Worm (Caenorhabditis elegans) whole organism, L3 larva: Measurements from ENCODE around the gene spat-3.

Experiments
- R02D3.7 ChIP-seq: fragments of 150-350 bp; optimal IDR thresholded peaks from 2 replicates; lab custom pipeline; 2014; ENCODE audit warnings: missing biosample characterization, missing genetic modification characterization
- ZK546.5 ChIP-seq: sonication (generic microtip); optimal IDR thresholded peaks from 2 replicates; lab custom pipeline; 2017; ENCODE audit warnings: missing biosample characterization, missing genetic modification characterization
- aly-2 ChIP-seq: fragments of 150-350 bp; optimal IDR thresholded peaks from 2 replicates; lab custom pipeline; 2014; ENCODE audit warnings: missing biosample characterization, missing genetic modification characterization
- ceh-16 ChIP-seq: sonication (generic microtip); optimal IDR thresholded peaks from 2 replicates; lab custom pipeline; 2017; ENCODE audit warnings: missing biosample characterization, missing genetic modification characterization
- ceh-28 ChIP-seq: fragments of 150-350 bp; optimal IDR thresholded peaks from 2 replicates; lab custom pipeline; 2014; ENCODE audit warnings: missing biosample characterization, missing genetic modification reagents, missing genetic modification characterization
- ceh-9 ChIP-seq: sonication (generic microtip); optimal IDR thresholded peaks from 2 replicates; lab custom pipeline; 2018; ENCODE audit warnings: missing biosample characterization, missing genetic modification characterization
- egl-27 ChIP-seq: sonication (generic microtip); optimal IDR thresholded peaks from 4 replicates; lab custom pipeline; 2017; ENCODE audit warnings: missing biosample characterization, missing genetic modification reagents, missing genetic modification characterization
- egl-5 ChIP-seq: fragments of 150-350 bp; optimal IDR thresholded peaks from 2 replicates; lab custom pipeline; 2017; ENCODE audit warnings: missing biosample characterization, missing genetic modification reagents, missing genetic modification characterization, inconsistent platforms
- elt-2 ChIP-seq: sonication (generic microtip); optimal IDR thresholded peaks from 2 replicates; lab custom pipeline; 2016; ENCODE audit warnings: missing genetic modification reagents, mild to moderate bottlenecking, missing genetic modification characterization, missing compliant biosample characterization
- elt-3 ChIP-seq, 3 experiments: fragments of 150-350 bp in 1 of 3; sonication (generic microtip) in 2 of 3; optimal IDR thresholded peaks; 2 replicates in 2 of 3; 4 replicates in 1 of 3; lab custom pipeline; 2014 to 2017; ENCODE audit warnings: missing biosample characterization in 3 of 3, missing genetic modification characterization in 3 of 3
- eor-1 ChIP-seq, 2 experiments: fragments of 150-350 bp; optimal IDR thresholded peaks; 2 replicates each; lab custom pipeline; 2014 to 2018; ENCODE audit warnings: missing biosample characterization in 2 of 2, missing genetic modification characterization in 2 of 2
- fkh-10 ChIP-seq: sonication (generic microtip); optimal IDR thresholded peaks from 2 replicates; lab custom pipeline; 2017; ENCODE audit warnings: missing biosample characterization, missing genetic modification reagents, missing genetic modification characterization
- fos-1 ChIP-seq: fragments of 150-350 bp; optimal IDR thresholded peaks from 2 replicates; lab custom pipeline; 2014; ENCODE audit warnings: missing biosample characterization, missing genetic modification characterization
- hmg-11 ChIP-seq: sonication (generic microtip); optimal IDR thresholded peaks from 2 replicates; lab custom pipeline; 2016; ENCODE audit warnings: missing genetic modification characterization, missing compliant biosample characterization
- lin-15B ChIP-seq: fragments of 150-350 bp; optimal IDR thresholded peaks from 2 replicates; lab custom pipeline; 2014; ENCODE audit warnings: missing biosample characterization, missing genetic modification characterization
- mdl-1 ChIP-seq: fragments of 150-350 bp; optimal IDR thresholded peaks from 2 replicates; lab custom pipeline; 2014; ENCODE audit warnings: missing biosample characterization, missing genetic modification characterization
- mml-1 ChIP-seq: fragments of 150-350 bp; sonication (generic microtip); optimal IDR thresholded peaks from 3 replicates; lab custom pipeline; 2014; ENCODE audit warnings: missing biosample characterization, missing genetic modification characterization
- nhr-12 ChIP-seq: fragments of 150-350 bp; optimal IDR thresholded peaks from 2 replicates; lab custom pipeline; 2014; ENCODE audit warnings: missing biosample characterization, missing genetic modification characterization
- nhr-23 ChIP-seq: fragments of 150-350 bp; optimal IDR thresholded peaks from 2 replicates; lab custom pipeline; 2014; ENCODE audit warnings: missing biosample characterization, missing genetic modification reagents, missing genetic modification characterization
- nhr-237 ChIP-seq: fragments of 150-350 bp; optimal IDR thresholded peaks from 2 replicates; lab custom pipeline; 2014; ENCODE audit warnings: missing biosample characterization, missing genetic modification characterization
- nhr-25 ChIP-seq: sonication (generic microtip); optimal IDR thresholded peaks from 2 replicates; lab custom pipeline; 2017; ENCODE audit warnings: missing biosample characterization, missing genetic modification characterization
- nhr-67 ChIP-seq: fragments of 150-350 bp; optimal IDR thresholded peaks from 2 replicates; lab custom pipeline; 2014; ENCODE audit warnings: missing biosample characterization, missing genetic modification characterization
- nhr-76 ChIP-seq: fragments of 150-350 bp; sonication (generic microtip); optimal IDR thresholded peaks from 5 replicates; lab custom pipeline; 2014; ENCODE audit warnings: missing biosample characterization, missing genetic modification characterization
- nhr-77 ChIP-seq: fragments of 150-350 bp; optimal IDR thresholded peaks from 2 replicates; lab custom pipeline; 2014; ENCODE audit warnings: missing biosample characterization, missing genetic modification characterization
- pha-4 ChIP-seq: fragments of 150-350 bp; optimal IDR thresholded peaks from 2 replicates; lab custom pipeline; 2014; ENCODE audit warnings: missing biosample characterization, missing genetic modification reagents, missing genetic modification characterization
- sea-2 ChIP-seq: fragments of 150-350 bp; sonication (generic microtip); optimal IDR thresholded peaks from 4 replicates; lab custom pipeline; 2014; ENCODE audit warnings: missing biosample characterization, missing genetic modification reagents, missing genetic modification characterization
- skn-1 ChIP-seq: fragments of 150-350 bp; optimal IDR thresholded peaks from 2 replicates; lab custom pipeline; 2014; ENCODE audit warnings: missing biosample characterization, missing genetic modification characterization
- snpc-4 ChIP-seq: fragments of 150-350 bp; optimal IDR thresholded peaks from 2 replicates; lab custom pipeline; 2014; ENCODE audit warnings: missing biosample characterization, missing genetic modification characterization
- zag-1 ChIP-seq: fragments of 150-350 bp; optimal IDR thresholded peaks from 2 replicates; lab custom pipeline; 2014; ENCODE audit warnings: missing biosample characterization, missing genetic modification characterization
- ztf-4 ChIP-seq: fragments of 150-350 bp; optimal IDR thresholded peaks from 2 replicates; lab custom pipeline; 2014; ENCODE audit warnings: missing biosample characterization, missing genetic modification characterization

The spat-3 gene

DNA sequence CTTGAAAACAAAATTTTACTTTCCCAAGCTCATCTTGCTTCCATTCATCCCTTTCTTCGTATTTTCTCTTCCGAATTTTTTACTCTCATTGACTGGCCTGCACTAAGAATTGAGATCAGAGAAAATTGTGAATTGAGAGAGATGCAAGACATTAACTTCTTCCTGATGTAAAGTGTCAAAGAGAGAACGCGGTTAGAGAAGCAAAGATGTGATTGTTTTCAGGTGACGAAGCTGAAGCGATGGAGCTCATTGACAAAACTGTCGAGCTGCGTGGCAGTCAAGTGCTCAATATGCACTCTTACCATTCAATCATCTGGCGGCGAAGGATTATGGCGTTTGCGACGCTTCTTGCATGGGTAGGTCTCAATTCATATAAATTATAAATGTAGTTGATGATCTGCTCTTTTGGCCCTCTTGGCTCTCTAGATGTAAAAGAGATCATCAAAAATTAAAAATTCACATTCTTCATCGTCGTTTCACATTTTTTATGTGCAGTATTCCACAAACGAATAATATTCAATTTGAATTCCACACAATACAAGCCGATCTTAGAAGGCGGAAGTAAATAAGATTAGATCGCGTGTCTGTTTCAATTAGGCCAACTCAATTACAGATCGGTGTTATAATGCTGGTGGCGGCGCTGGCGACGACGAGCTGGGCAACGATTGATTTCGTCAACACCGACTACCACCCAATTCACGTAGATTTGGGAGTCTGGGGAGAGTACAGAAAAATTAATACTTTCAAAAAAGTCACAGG, 23.3 kb upstream of the spat-3 start:
- peak; percentile 87 for TF ChIP-seq egl-5 (tag; lab: Kevin White, UChicago)
- TF ChIP-seq mml-1 (tag; lab: Kevin White, UChicago), result no peak
- TF ChIP-seq, all 47 proteins: peak for 1

DNA sequence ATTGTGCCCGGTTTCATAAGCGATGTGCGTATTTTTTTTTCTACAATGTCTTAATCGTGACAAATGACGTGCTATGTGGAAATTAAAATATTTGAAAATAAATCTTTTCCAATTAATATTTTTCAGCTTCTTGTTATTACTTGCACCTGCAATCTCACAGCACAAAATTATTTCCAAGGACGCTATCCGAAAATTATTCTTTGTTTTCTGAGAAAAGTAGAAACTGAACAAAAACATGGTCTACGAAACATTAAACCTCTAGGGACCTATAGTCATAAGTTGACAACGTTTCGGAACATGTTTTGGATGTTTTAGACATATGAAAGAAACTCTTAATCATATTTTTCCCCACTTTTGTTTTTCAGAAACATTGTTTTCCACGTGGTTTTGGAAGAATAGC, 22.6 kb upstream of the spat-3 start:
- TF ChIP-seq zag-1 (no peak), elt-3 (tag; optimal IDR thresholded peaks at IDR 0.05; lab: Kevin White, UChicago) (no peak), fkh-10 (GFP tag; lab: Kevin White, UChicago) (no peak), ZK546.5 (no peak), ztf-4 (tag; lab: Kevin White, UChicago) (no peak), lin-15B (tag; lab: Kevin White, UChicago) (no peak), mdl-1 (tag; lab: Kevin White, UChicago) (no peak), egl-5 (tag; lab: Kevin White, UChicago) (no peak), ceh-28 (tag; lab: Kevin White, UChicago) (no peak), nhr-77 (no peak), R02D3.7 (no peak), nhr-25 (tag; lab: Kevin White, UChicago) (no peak), sea-2 (GFP tag; lab: Kevin White, UChicago) (no peak), nhr-76 (tag; lab: Kevin White, UChicago) (no peak), skn-1 (tag; lab: Kevin White, UChicago) (no peak), mml-1 (tag; lab: Kevin White, UChicago) (no peak)

DNA sequence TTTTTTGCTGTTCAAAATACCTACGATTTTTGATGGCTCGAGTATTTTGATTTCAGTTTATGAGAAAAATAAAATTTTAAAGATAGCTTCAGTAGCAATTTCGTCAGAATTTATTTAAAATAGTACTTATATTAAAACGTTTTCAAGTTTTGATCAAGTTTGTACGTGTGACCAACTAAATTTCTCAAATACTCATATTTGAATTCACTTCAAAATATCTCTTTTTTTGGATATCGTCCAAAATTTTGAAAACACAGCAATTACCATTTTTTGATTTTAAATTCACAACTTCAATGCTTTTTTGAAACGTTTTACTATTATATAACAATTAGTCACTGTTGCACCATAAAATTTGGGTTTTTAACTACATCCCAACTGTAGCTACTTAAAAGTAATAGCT, 21.2 kb upstream of the spat-3 start:
- TF ChIP-seq nhr-25 (tag; lab: Kevin White, UChicago) (no peak), sea-2 (GFP tag; lab: Kevin White, UChicago) (no peak)
- TF ChIP-seq, all 47 proteins: peak for 0

DNA sequence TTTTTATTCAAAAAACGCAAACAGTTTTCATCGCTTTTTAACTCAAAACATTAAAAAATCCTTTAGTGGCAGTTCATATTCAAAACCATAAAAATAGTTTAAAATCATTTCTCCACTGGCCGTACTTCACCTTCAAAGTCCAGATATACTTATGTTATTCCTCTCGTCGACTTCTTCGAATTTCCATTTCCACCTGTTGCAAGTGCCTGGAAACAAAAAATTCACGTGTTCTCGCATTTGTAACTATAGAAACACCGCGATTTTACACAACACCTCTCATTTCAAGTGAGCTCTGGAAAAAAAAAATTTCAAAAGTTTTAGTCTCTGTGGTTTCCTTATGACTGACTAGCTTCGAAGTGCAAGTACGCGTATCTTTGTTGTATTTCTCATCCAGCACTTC, 19.4 kb upstream of the spat-3 start:
- TF ChIP-seq elt-2 (tag; lab: Kevin White, UChicago) (no peak), eor-1 (tag; optimal IDR thresholded peaks at IDR 0.05; lab: Kevin White, UChicago) (no peak), ztf-4 (tag; lab: Kevin White, UChicago) (no peak), ceh-9 (tag; lab: Kevin White, UChicago) (no peak), snpc-4 (tag; lab: Kevin White, UChicago) (no peak), nhr-67 (tag; lab: Kevin White, UChicago) (no peak), ceh-16 (no peak), aly-2 (tag; lab: Kevin White, UChicago) (no peak), nhr-23 (tag; lab: Kevin White, UChicago) (no peak), pha-4 (tag; lab: Kevin White, UChicago) (no peak), nhr-25 (tag; lab: Kevin White, UChicago) (no peak), nhr-12 (no peak), skn-1 (tag; lab: Kevin White, UChicago) (no peak), nhr-237 (tag; lab: Kevin White, UChicago) (no peak), hmg-11 (tag; lab: Kevin White, UChicago) (no peak), mml-1 (tag; lab: Kevin White, UChicago) (no peak)

DNA sequence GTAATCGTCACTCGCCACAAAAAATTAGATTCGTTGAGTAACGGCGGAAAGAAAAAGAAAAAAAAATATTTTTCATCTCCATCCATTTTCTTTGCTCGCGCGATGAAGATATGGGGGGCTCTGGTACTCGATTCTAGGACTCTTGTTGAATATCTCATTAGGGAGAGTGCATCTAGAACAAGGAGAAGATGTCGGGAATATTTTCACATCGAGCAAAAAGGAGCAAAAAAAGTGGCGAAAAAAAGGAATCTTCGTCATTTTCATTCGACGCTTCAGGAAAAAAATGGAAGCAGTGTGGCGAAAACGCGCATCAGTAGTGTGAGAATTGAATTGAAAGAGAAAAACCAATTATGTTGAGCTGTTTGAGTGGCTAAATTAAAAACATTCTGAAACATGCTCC, 18.0 kb upstream of the spat-3 start:
- TF ChIP-seq fkh-10 (GFP tag; lab: Kevin White, UChicago) (peak; percentile 29), egl-27 (tag; lab: Kevin White, UChicago) (no peak)

DNA sequence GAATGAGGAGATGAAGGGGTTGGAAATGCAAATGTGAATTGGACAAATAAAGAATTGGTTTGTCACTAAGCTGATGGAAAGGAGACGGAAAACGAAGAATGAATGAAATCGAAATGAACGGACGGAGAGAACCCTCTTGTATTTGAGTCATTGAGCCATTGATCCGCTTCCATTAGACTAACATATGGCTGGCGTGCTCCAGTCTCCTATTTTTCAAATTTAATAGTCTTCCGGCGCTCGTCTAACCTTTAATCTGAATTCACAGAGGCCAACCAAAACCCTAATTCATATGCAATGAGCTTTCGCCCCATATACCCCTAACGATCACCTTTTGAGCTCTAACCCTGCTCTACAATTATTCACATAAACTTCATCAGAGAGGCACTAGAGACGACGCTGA, 16.3 kb upstream of the spat-3 start, which contains the start of gene C46C11.3:
Gene C46C11.3 (plus strand): TSS at position 301 of the 400 bp plus-strand sequence.
- no peak for TF ChIP-seq fos-1 (tag; lab: Kevin White, UChicago)
